Worm (Caenorhabditis elegans) whole organism, late embryonic: ENCODE results near the gene mrpl-20.

Source experiments
- C08G9.2 ChIP-seq: sonication (generic microtip); optimal IDR thresholded peaks from 2 replicates; lab custom pipeline; 2016; ENCODE audit warnings: mild to moderate bottlenecking, missing genetic modification characterization, moderate library complexity, missing compliant biosample characterization
- T23F11.4 ChIP-seq: fragments of 200-800 bp; sonication (Bioruptor generic); optimal IDR thresholded peaks from 2 replicates; lab custom pipeline; 2018; ENCODE audit warnings: mild to moderate bottlenecking, missing genetic modification characterization, missing compliant biosample characterization
- ahr-1 ChIP-seq: sonication (generic microtip); optimal IDR thresholded peaks from 2 replicates; lab custom pipeline; 2016; ENCODE audit warnings: missing genetic modification characterization, missing compliant biosample characterization
- ceh-14 ChIP-seq: sonication (generic microtip); optimal IDR thresholded peaks from 2 replicates; lab custom pipeline; 2016; ENCODE audit warnings: missing genotype, missing genetic modification characterization, missing compliant biosample characterization
- ceh-19 ChIP-seq: fragments of 200-800 bp; sonication (Bioruptor generic); optimal IDR thresholded peaks from 2 replicates; lab custom pipeline; 2018; ENCODE audit warnings: mild to moderate bottlenecking, missing genetic modification characterization, missing compliant biosample characterization
- ceh-2 ChIP-seq: sonication (generic microtip); optimal IDR thresholded peaks from 2 replicates; lab custom pipeline; 2016; ENCODE audit warnings: missing genotype, missing genetic modification characterization, missing compliant biosample characterization
- ceh-30 ChIP-seq: fragments of 150-350 bp; optimal IDR thresholded peaks from 2 replicates; lab custom pipeline; 2014; ENCODE audit warnings: missing biosample characterization, missing genetic modification characterization
- ceh-31 ChIP-seq: sonication (generic microtip); optimal IDR thresholded peaks from 2 replicates; lab custom pipeline; 2016; ENCODE audit warnings: missing genetic modification characterization, missing compliant biosample characterization
- ceh-48 ChIP-seq: sonication (generic microtip); optimal IDR thresholded peaks from 2 replicates; lab custom pipeline; 2016; ENCODE audit warnings: missing genetic modification characterization, inconsistent platforms, missing compliant biosample characterization
- ceh-9 ChIP-seq: sonication (generic microtip); optimal IDR thresholded peaks from 2 replicates; lab custom pipeline; 2016; ENCODE audit warnings: mild to moderate bottlenecking, missing genetic modification characterization, inconsistent platforms, missing compliant biosample characterization
- che-1 ChIP-seq: sonication (generic microtip); optimal IDR thresholded peaks from 2 replicates; lab custom pipeline; 2016; ENCODE audit warnings: mild to moderate bottlenecking, missing genetic modification characterization, missing compliant biosample characterization
- elt-2 ChIP-seq: sonication (generic microtip); optimal IDR thresholded peaks from 2 replicates; lab custom pipeline; 2016; ENCODE audit warnings: missing genetic modification reagents, missing genetic modification characterization, missing compliant biosample characterization
- elt-4 ChIP-seq: sonication (generic microtip); optimal IDR thresholded peaks from 2 replicates; lab custom pipeline; 2016; ENCODE audit warnings: missing genetic modification characterization, missing compliant biosample characterization
- fax-1 ChIP-seq: sonication (generic microtip); optimal IDR thresholded peaks from 2 replicates; lab custom pipeline; 2016; ENCODE audit warnings: missing genotype, missing genetic modification characterization, missing compliant biosample characterization
- fkh-10 ChIP-seq: fragments of 150-350 bp; optimal IDR thresholded peaks from 2 replicates; lab custom pipeline; 2014; ENCODE audit warnings: missing biosample characterization, missing genetic modification reagents, missing genetic modification characterization
- hlh-13 ChIP-seq: fragments of 200-800 bp; sonication (Bioruptor generic); optimal IDR thresholded peaks from 2 replicates; lab custom pipeline; 2018; ENCODE audit warnings: mild to moderate bottlenecking, missing genetic modification characterization, missing compliant biosample characterization
- hlh-30 ChIP-seq: sonication (generic microtip); optimal IDR thresholded peaks from 2 replicates; lab custom pipeline; 2017; ENCODE audit warnings: antibody characterized with exemption, missing genetic modification characterization, missing compliant biosample characterization; ENCODE audit not compliant: insufficient read depth
- lim-6 ChIP-seq: sonication (generic microtip); optimal IDR thresholded peaks from 2 replicates; lab custom pipeline; 2016; ENCODE audit warnings: missing genetic modification characterization, missing compliant biosample characterization
- lin-11 ChIP-seq: fragments of 200-800 bp; sonication (Bioruptor generic); optimal IDR thresholded peaks from 2 replicates; lab custom pipeline; 2018; ENCODE audit warnings: mild to moderate bottlenecking, missing genetic modification characterization, missing compliant biosample characterization
- madf-2 ChIP-seq: sonication (generic microtip); optimal IDR thresholded peaks from 2 replicates; lab custom pipeline; 2017; ENCODE audit warnings: missing genetic modification characterization, missing compliant biosample characterization
- nhr-11 ChIP-seq: fragments of 150-350 bp; optimal IDR thresholded peaks from 2 replicates; lab custom pipeline; 2014; ENCODE audit warnings: missing biosample characterization, missing genetic modification characterization
- nhr-232 ChIP-seq: sonication (generic microtip); optimal IDR thresholded peaks from 2 replicates; lab custom pipeline; 2016; ENCODE audit warnings: missing genetic modification characterization, missing compliant biosample characterization
- npax-4 ChIP-seq: sonication (generic microtip); optimal IDR thresholded peaks from 2 replicates; lab custom pipeline; 2016; ENCODE audit warnings: missing genetic modification characterization, missing compliant biosample characterization
- odd-2 ChIP-seq: sonication (generic microtip); optimal IDR thresholded peaks from 2 replicates; lab custom pipeline; 2017; ENCODE audit warnings: antibody characterized with exemption, mild to moderate bottlenecking, missing genetic modification characterization, missing compliant biosample characterization
- pat-9 ChIP-seq: fragments of 200-800 bp; sonication (Bioruptor generic); optimal IDR thresholded peaks from 2 replicates; lab custom pipeline; 2018; ENCODE audit warnings: mild to moderate bottlenecking, missing genetic modification characterization, moderate library complexity, missing compliant biosample characterization
- pax-1 ChIP-seq: fragments of 150-350 bp; optimal IDR thresholded peaks from 2 replicates; lab custom pipeline; 2014; ENCODE audit warnings: missing biosample characterization, missing genetic modification characterization
- pqm-1 ChIP-seq: sonication (generic microtip); optimal IDR thresholded peaks from 2 replicates; lab custom pipeline; 2016; ENCODE audit warnings: missing genetic modification characterization, missing compliant biosample characterization
- ref-2 ChIP-seq: sonication (generic microtip); optimal IDR thresholded peaks from 2 replicates; lab custom pipeline; 2016; ENCODE audit warnings: missing genetic modification characterization, missing compliant biosample characterization
- rnt-1 ChIP-seq: sonication (generic microtip); optimal IDR thresholded peaks from 2 replicates; lab custom pipeline; 2016; ENCODE audit warnings: missing genetic modification characterization, missing compliant biosample characterization
- sdc-2 ChIP-seq: sonication (generic microtip); optimal IDR thresholded peaks from 2 replicates; lab custom pipeline; 2016; ENCODE audit warnings: missing genotype, missing genetic modification characterization, missing compliant biosample characterization
- sox-4 ChIP-seq: sonication (generic microtip); optimal IDR thresholded peaks from 2 replicates; lab custom pipeline; 2017; ENCODE audit warnings: mild to moderate bottlenecking, missing genetic modification characterization, inconsistent platforms, missing compliant biosample characterization
- syd-9 ChIP-seq: sonication (generic microtip); optimal IDR thresholded peaks from 2 replicates; lab custom pipeline; 2016; ENCODE audit warnings: mild to moderate bottlenecking, missing genetic modification characterization, moderate library complexity, missing compliant biosample characterization
- unc-3 ChIP-seq, 2 experiments: fragments of 200-800 bp in 1 of 2; sonication (Bioruptor generic) in 1 of 2; sonication (generic microtip) in 1 of 2; conservative IDR thresholded peaks in 1 of 2; optimal IDR thresholded peaks in 1 of 2; 2 replicates each; pipeline versions ENCODE4 v1.3.6 to Lab custom; 2016 to 2022; ENCODE audit warnings: missing compliant biosample characterization in 2 of 2, missing genetic modification characterization in 2 of 2, missing genetic modification reagents in 1 of 2
- zip-5 ChIP-seq: sonication (generic microtip); optimal IDR thresholded peaks from 2 replicates; lab custom pipeline; 2016; ENCODE audit warnings: missing genetic modification characterization, missing compliant biosample characterization
- ztf-16 ChIP-seq: sonication (generic microtip); optimal IDR thresholded peaks from 2 replicates; lab custom pipeline; 2017; ENCODE audit warnings: missing genetic modification characterization, missing compliant biosample characterization

mrpl-20 gene

ce11 chrII:13293502-13293901 is 44.6 kb upstream of the mrpl-20 start:
- TF ChIP-seq ahr-1 (tag; lab: Kevin White, UChicago) (no peak), pqm-1 (tag; lab: Kevin White, UChicago) (no peak), sdc-2 (tag; lab: Kevin White, UChicago) (no peak), syd-9 (tag; lab: Kevin White, UChicago) (no peak), C08G9.2 (no peak), sox-4 (tag; lab: Kevin White, UChicago) (no peak), lin-11 (tag; lab: Kevin White, UChicago) (no peak), lim-6 (tag; lab: Kevin White, UChicago) (no peak), che-1 (tag; lab: Kevin White, UChicago) (no peak), fax-1 (tag; lab: Kevin White, UChicago) (no peak), ceh-9 (tag; lab: Kevin White, UChicago) (no peak), pax-1 (no peak), ceh-31 (no peak), zip-5 (tag; lab: Kevin White, UChicago) (no peak), ceh-30 (tag; lab: Kevin White, UChicago) (no peak), T23F11.4 (no peak), npax-4 (tag; lab: Kevin White, UChicago) (no peak), ztf-16 (no peak), ceh-2 (tag; lab: Kevin White, UChicago) (no peak)

ce11 chrII:13297283-13297682 is 40.8 kb upstream of the mrpl-20 start:
- TF ChIP-seq nhr-232 (tag; lab: Kevin White, UChicago), result no peak

- no peak for TF ChIP-seq hlh-30
- no peak for TF ChIP-seq madf-2 (tag; lab: Kevin White, UChicago)
- no peak for TF ChIP-seq rnt-1
- no peak for TF ChIP-seq odd-2 (tag; lab: Kevin White, UChicago)
- no peak for TF ChIP-seq ceh-14 (tag; lab: Kevin White, UChicago)
- TF ChIP-seq nhr-11 (tag; lab: Kevin White, UChicago), result no peak
- TF ChIP-seq pat-9 (tag; lab: Kevin White, UChicago), result no peak
- no peak for TF ChIP-seq ceh-2 (tag; lab: Kevin White, UChicago)
- no peak for TF ChIP-seq unc-3 (GFP tag; conservative IDR thresholded peaks at IDR 0.05; lab: Robert Waterston, UW)
- no peak for TF ChIP-seq unc-3 (tag; optimal IDR thresholded peaks at IDR 0.05; lab: Kevin White, UChicago)
- no peak for TF ChIP-seq elt-4 (tag; lab: Kevin White, UChicago)
- TF ChIP-seq C08G9.2, result no peak
- no peak for TF ChIP-seq ref-2 (tag; lab: Kevin White, UChicago)
These were observed 40.1 kb upstream of the mrpl-20 start for ce11 chrII:13297935-13298334.

- TF ChIP-seq ceh-19, result no peak
- TF ChIP-seq ceh-48 (tag; lab: Kevin White, UChicago), result no peak
- TF ChIP-seq pqm-1 (tag; lab: Kevin White, UChicago), result peak; percentile 72
- no peak for TF ChIP-seq lim-6 (tag; lab: Kevin White, UChicago)
- TF ChIP-seq hlh-30, result peak; percentile 15
- TF ChIP-seq elt-2 (tag; lab: Kevin White, UChicago), result peak; percentile 93
- TF ChIP-seq, all 69 proteins: peak for 3
These were observed 39.5 kb upstream of the mrpl-20 start for ce11 chrII:13298534-13298933.

ce11 chrII:13299166-13299805 is 38.8 kb upstream of the mrpl-20 start:
- TF ChIP-seq lin-11 (tag; lab: Kevin White, UChicago) (no peak), fkh-10 (GFP tag; lab: Kevin White, UChicago) (no peak), elt-2 (tag; lab: Kevin White, UChicago) (peak; percentile 89), hlh-13 (no peak)
